Worm (Caenorhabditis elegans) whole organism, L3 larva: ENCODE measurements around the gene F36H9.7.

Source experiments
- aly-2 ChIP-seq: fragments of 150-350 bp; optimal IDR thresholded peaks from 2 replicates; lab custom pipeline; 2014; ENCODE audit warnings: missing biosample characterization, missing genetic modification characterization
- ama-1 ChIP-seq: fragments of 150-350 bp; optimal IDR thresholded peaks from 2 replicates; lab custom pipeline; 2018
- ceh-16 ChIP-seq: sonication (generic microtip); optimal IDR thresholded peaks from 2 replicates; lab custom pipeline; 2017; ENCODE audit warnings: missing biosample characterization, missing genetic modification characterization
- ceh-82 ChIP-seq: fragments of 150-350 bp; optimal IDR thresholded peaks from 2 replicates; lab custom pipeline; 2014; ENCODE audit warnings: missing biosample characterization, missing genetic modification characterization
- ceh-9 ChIP-seq: sonication (generic microtip); optimal IDR thresholded peaks from 2 replicates; lab custom pipeline; 2018; ENCODE audit warnings: missing biosample characterization, missing genetic modification characterization
- egl-27 ChIP-seq: sonication (generic microtip); optimal IDR thresholded peaks from 4 replicates; lab custom pipeline; 2017; ENCODE audit warnings: missing biosample characterization, missing genetic modification reagents, missing genetic modification characterization
- egl-5 ChIP-seq: fragments of 150-350 bp; optimal IDR thresholded peaks from 2 replicates; lab custom pipeline; 2017; ENCODE audit warnings: missing biosample characterization, missing genetic modification reagents, missing genetic modification characterization, inconsistent platforms
- elt-1 ChIP-seq: fragments of 150-350 bp; optimal IDR thresholded peaks from 2 replicates; lab custom pipeline; 2014; ENCODE audit warnings: missing biosample characterization, missing genetic modification characterization
- elt-2 ChIP-seq: sonication (generic microtip); optimal IDR thresholded peaks from 2 replicates; lab custom pipeline; 2016; ENCODE audit warnings: missing genetic modification reagents, mild to moderate bottlenecking, missing genetic modification characterization, missing compliant biosample characterization
- elt-3 ChIP-seq, 3 experiments: fragments of 150-350 bp in 1 of 3; sonication (generic microtip) in 2 of 3; optimal IDR thresholded peaks; 2 replicates in 2 of 3; 4 replicates in 1 of 3; lab custom pipeline; 2014 to 2017; ENCODE audit warnings: missing biosample characterization in 3 of 3, missing genetic modification characterization in 3 of 3
- eor-1 ChIP-seq, 2 experiments: fragments of 150-350 bp; optimal IDR thresholded peaks; 2 replicates each; lab custom pipeline; 2014 to 2018; ENCODE audit warnings: missing biosample characterization in 2 of 2, missing genetic modification characterization in 2 of 2
- fkh-10 ChIP-seq: sonication (generic microtip); optimal IDR thresholded peaks from 2 replicates; lab custom pipeline; 2017; ENCODE audit warnings: missing biosample characterization, missing genetic modification reagents, missing genetic modification characterization
- jun-1 ChIP-seq: fragments of 150-350 bp; optimal IDR thresholded peaks from 2 replicates; lab custom pipeline; 2014; ENCODE audit warnings: missing biosample characterization, missing genetic modification reagents, missing genetic modification characterization
- lin-15B ChIP-seq: fragments of 150-350 bp; optimal IDR thresholded peaks from 2 replicates; lab custom pipeline; 2014; ENCODE audit warnings: missing biosample characterization, missing genetic modification characterization
- lin-39 ChIP-seq: fragments of 150-350 bp; optimal IDR thresholded peaks from 2 replicates; lab custom pipeline; 2018; ENCODE audit warnings: missing biosample characterization, missing genetic modification reagents, missing genetic modification characterization
- mdl-1 ChIP-seq: fragments of 150-350 bp; optimal IDR thresholded peaks from 2 replicates; lab custom pipeline; 2014; ENCODE audit warnings: missing biosample characterization, missing genetic modification characterization
- mml-1 ChIP-seq: fragments of 150-350 bp; sonication (generic microtip); optimal IDR thresholded peaks from 3 replicates; lab custom pipeline; 2014; ENCODE audit warnings: missing biosample characterization, missing genetic modification characterization
- nfya-1 ChIP-seq: sonication (generic microtip); optimal IDR thresholded peaks from 2 replicates; lab custom pipeline; 2017; ENCODE audit warnings: missing genetic modification characterization, mild to moderate bottlenecking, missing compliant biosample characterization, antibody characterized with exemption, moderate library complexity; ENCODE audit not compliant: insufficient read depth
- nhr-23 ChIP-seq: fragments of 150-350 bp; optimal IDR thresholded peaks from 2 replicates; lab custom pipeline; 2014; ENCODE audit warnings: missing biosample characterization, missing genetic modification reagents, missing genetic modification characterization
- nhr-237 ChIP-seq: fragments of 150-350 bp; optimal IDR thresholded peaks from 2 replicates; lab custom pipeline; 2014; ENCODE audit warnings: missing biosample characterization, missing genetic modification characterization
- nhr-25 ChIP-seq: sonication (generic microtip); optimal IDR thresholded peaks from 2 replicates; lab custom pipeline; 2017; ENCODE audit warnings: missing biosample characterization, missing genetic modification characterization
- nhr-28 ChIP-seq: fragments of 150-350 bp; optimal IDR thresholded peaks from 2 replicates; lab custom pipeline; 2014; ENCODE audit warnings: missing biosample characterization, missing genetic modification characterization
- nhr-43 ChIP-seq: sonication (generic microtip); optimal IDR thresholded peaks from 2 replicates; lab custom pipeline; 2016; ENCODE audit warnings: mild to moderate bottlenecking, missing genetic modification characterization, missing compliant biosample characterization; ENCODE audit not compliant: poor library complexity, severe bottlenecking
- nhr-67 ChIP-seq: fragments of 150-350 bp; optimal IDR thresholded peaks from 2 replicates; lab custom pipeline; 2014; ENCODE audit warnings: missing biosample characterization, missing genetic modification characterization
- nhr-76 ChIP-seq: fragments of 150-350 bp; sonication (generic microtip); optimal IDR thresholded peaks from 5 replicates; lab custom pipeline; 2014; ENCODE audit warnings: missing biosample characterization, missing genetic modification characterization
- pha-4 ChIP-seq: fragments of 150-350 bp; optimal IDR thresholded peaks from 2 replicates; lab custom pipeline; 2014; ENCODE audit warnings: missing biosample characterization, missing genetic modification reagents, missing genetic modification characterization
- pqm-1 ChIP-seq: fragments of 150-350 bp; optimal IDR thresholded peaks from 2 replicates; lab custom pipeline; 2017; ENCODE audit warnings: missing biosample characterization, missing genetic modification characterization, inconsistent platforms
- skn-1 ChIP-seq: fragments of 150-350 bp; optimal IDR thresholded peaks from 2 replicates; lab custom pipeline; 2014; ENCODE audit warnings: missing biosample characterization, missing genetic modification characterization
- snpc-4 ChIP-seq: fragments of 150-350 bp; optimal IDR thresholded peaks from 2 replicates; lab custom pipeline; 2014; ENCODE audit warnings: missing biosample characterization, missing genetic modification characterization
- tbx-2 ChIP-seq: sonication (generic microtip); optimal IDR thresholded peaks from 2 replicates; lab custom pipeline; 2016; ENCODE audit warnings: mild to moderate bottlenecking, missing genetic modification characterization, missing compliant biosample characterization
- unc-39 ChIP-seq: sonication (generic microtip); optimal IDR thresholded peaks from 4 replicates; lab custom pipeline; 2017; ENCODE audit warnings: missing biosample characterization, missing genetic modification characterization
- unc-62 ChIP-seq: fragments of 150-350 bp; sonication (generic microtip); optimal IDR thresholded peaks from 4 replicates; lab custom pipeline; 2014; ENCODE audit warnings: missing biosample characterization, missing genetic modification reagents, missing genetic modification characterization
- ztf-11 ChIP-seq: fragments of 150-350 bp; optimal IDR thresholded peaks from 2 replicates; lab custom pipeline; 2014; ENCODE audit warnings: missing biosample characterization, missing genetic modification characterization

The F36H9.7 gene

DNA sequence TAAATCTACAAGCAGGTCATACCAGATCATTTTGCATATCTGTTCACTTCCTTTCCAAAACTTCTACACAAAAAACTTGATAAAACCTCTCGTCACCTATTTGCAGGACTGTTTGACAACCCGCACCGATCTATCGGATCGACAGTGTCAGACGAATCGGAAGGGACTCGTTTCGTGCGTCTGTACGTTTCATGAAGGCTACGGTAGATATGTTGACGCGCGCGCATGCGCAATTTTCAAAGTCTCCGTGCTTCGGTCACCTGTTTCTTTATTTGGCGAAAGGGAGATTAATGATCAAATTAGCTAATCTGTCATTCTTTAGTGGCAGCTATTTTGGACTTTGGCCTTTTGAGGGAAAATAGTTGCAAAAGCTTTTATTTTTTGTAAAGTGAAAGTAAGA lies 14.8 kb upstream of the F36H9.7 start:
- TF ChIP-seq nhr-43 (tag; lab: Kevin White, UChicago), result peak; percentile 92
- TF ChIP-seq nhr-23 (tag; lab: Kevin White, UChicago), result peak; percentile 28
- no peak for TF ChIP-seq unc-62
- no peak for TF ChIP-seq ceh-9 (tag; lab: Kevin White, UChicago)
- peak; percentile 24 for TF ChIP-seq nfya-1
- TF ChIP-seq elt-3 (tag; optimal IDR thresholded peaks at IDR 0.05; lab: Kevin White, UChicago), result peak in 1 of 3 experiments; percentile 16
- TF ChIP-seq elt-1 (tag; lab: Kevin White, UChicago), result peak; percentile 11
- TF ChIP-seq tbx-2 (tag; lab: Kevin White, UChicago), result peak; percentile 8
- TF ChIP-seq nhr-25, result peak; percentile 93

DNA sequence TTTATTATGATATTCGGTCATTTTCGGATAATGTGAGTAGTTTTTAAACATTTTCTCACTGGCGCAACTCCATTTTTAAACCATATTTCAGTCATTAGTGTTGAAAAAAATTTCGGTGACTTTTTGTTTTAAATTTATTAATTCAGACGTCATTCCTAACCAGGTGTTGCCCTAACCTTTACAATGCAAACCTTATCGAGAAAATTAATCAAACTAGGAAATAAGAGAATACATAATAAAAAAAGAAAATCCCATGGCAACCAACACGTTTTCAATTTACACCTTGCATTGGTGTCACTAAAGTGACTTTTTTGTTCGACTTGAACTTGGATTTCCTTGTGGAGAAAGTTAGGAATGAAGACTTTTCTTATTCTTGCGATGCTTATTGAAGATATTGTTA lies 13.4 kb upstream of the F36H9.7 start, which contains the start of gene F36H9.2:
Gene F36H9.2, plus strand, starts transcription at position 301 of the 400 bp plus-strand sequence.
- TF ChIP-seq ama-1 (lab: Kevin White, UChicago), result no peak
- TF ChIP-seq unc-39 (tag; lab: Kevin White, UChicago), result no peak
- TF ChIP-seq snpc-4 (tag; lab: Kevin White, UChicago), result no peak
- no peak for TF ChIP-seq aly-2
- TF ChIP-seq elt-3 (tag; optimal IDR thresholded peaks at IDR 0.05; lab: Kevin White, UChicago), result no peak
- TF ChIP-seq ceh-9 (tag; lab: Kevin White, UChicago), result no peak
- no peak for TF ChIP-seq ceh-16

DNA sequence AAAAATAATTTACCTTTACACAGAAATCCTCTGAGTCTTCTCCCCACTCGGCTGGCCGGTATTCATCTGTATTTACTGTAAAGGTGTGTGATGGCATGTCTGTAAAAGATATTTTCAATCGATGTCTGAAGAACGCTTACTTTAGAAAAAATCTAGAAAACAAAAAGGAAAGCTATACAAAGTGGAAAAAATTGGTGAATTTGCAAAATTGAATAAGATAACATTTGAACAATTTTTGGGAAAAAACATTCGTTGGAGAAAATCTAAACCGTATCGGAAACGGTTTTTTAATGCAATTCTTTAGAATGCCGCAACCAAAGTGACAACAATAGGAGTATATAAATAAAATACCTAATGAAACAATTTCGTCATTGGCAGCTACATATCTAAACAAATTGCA lies 7.2 kb upstream of the F36H9.7 start, which contains the start of gene F36H9.5:
Gene F36H9.5, minus strand, starts transcription at position 101 of the 400 bp plus-strand sequence.
- TF ChIP-seq nhr-67 (tag; lab: Kevin White, UChicago) (no peak), nhr-76 (tag; lab: Kevin White, UChicago) (no peak), snpc-4 (tag; lab: Kevin White, UChicago) (no peak), nhr-28 (tag; lab: Kevin White, UChicago) (no peak), pha-4 (tag; lab: Kevin White, UChicago) (no peak), ceh-82 (tag; lab: Kevin White, UChicago) (no peak), nhr-237 (tag; lab: Kevin White, UChicago) (no peak), elt-1 (tag; lab: Kevin White, UChicago) (no peak), mml-1 (tag; lab: Kevin White, UChicago) (no peak), lin-15B (tag; lab: Kevin White, UChicago) (no peak), egl-27 (tag; lab: Kevin White, UChicago) (no peak), elt-2 (tag; lab: Kevin White, UChicago) (no peak), ztf-11 (tag; lab: Kevin White, UChicago) (no peak), fkh-10 (GFP tag; lab: Kevin White, UChicago) (no peak), eor-1 (tag; optimal IDR thresholded peaks at IDR 0.05; lab: Kevin White, UChicago) (no peak), nhr-25 (no peak)
- TF ChIP-seq, all 47 proteins: peak for 0

DNA sequence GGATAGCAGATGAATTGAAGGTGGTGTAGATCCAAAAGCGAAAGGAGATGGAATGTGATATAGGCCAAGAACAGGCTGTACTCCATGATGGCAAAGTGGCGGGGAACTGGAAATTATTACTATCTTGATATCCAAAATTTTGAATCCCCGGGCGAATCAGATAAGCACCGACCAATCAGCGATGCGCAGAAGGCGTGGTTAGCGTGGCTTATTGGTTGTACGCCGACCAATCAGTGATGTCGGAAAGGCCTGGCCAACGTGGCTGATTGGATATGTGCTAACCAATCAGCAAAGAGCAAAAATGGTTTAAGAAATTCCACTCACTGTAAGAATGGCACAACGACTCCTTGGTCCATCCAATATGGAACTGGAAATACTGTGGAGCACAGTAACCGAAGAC lies 5.3 kb upstream of the F36H9.7 start:
- TF ChIP-seq nfya-1, result peak; percentile 86
- TF ChIP-seq jun-1 (tag; lab: Kevin White, UChicago), result no peak
- no peak for TF ChIP-seq lin-39

DNA sequence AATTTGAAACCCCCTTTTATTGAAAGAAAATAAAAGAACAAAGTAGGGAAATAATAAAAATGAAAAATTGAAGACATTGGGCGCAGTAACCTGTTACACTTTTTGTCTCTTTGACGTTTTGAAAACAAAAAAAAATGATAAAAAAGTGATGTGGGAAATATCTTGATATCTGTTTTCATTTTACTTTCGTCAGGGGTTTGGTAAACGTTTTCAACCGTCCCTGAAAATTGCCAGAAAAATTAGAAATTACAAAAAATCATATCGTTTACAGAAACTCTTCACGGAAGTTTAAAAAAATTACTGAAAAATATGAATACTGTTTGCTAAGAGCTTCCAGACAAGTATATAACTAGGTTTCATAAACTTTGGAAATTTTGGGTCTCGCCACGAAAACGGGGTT lies 4.4 kb upstream of the F36H9.7 start, which contains the start of gene F36H9.4:
Gene F36H9.4, minus strand, starts transcription at position 101 of the 400 bp plus-strand sequence.
- no peak for TF ChIP-seq jun-1 (tag; lab: Kevin White, UChicago)
- no peak for TF ChIP-seq ztf-11 (tag; lab: Kevin White, UChicago)
- no peak for TF ChIP-seq ceh-16
- TF ChIP-seq mdl-1, result no peak
- no peak for TF ChIP-seq aly-2
- no peak for TF ChIP-seq pqm-1
- no peak for TF ChIP-seq pha-4 (tag; lab: Kevin White, UChicago)
- TF ChIP-seq egl-5, result no peak
- TF ChIP-seq egl-27 (tag; lab: Kevin White, UChicago), result no peak
- no peak for TF ChIP-seq unc-62
- no peak for TF ChIP-seq skn-1 (tag; lab: Kevin White, UChicago)
- no peak for TF ChIP-seq nhr-43 (tag; lab: Kevin White, UChicago)
- no peak for TF ChIP-seq nhr-25
- TF ChIP-seq, all 47 proteins: peak for 0
